Worm (Caenorhabditis elegans) whole organism, L2 larva: Measurements from ENCODE around the gene W06G6.10.

ENCODE experiments used
- C34F6.9 ChIP-seq: fragments of 150-350 bp; optimal IDR thresholded peaks from 2 replicates; lab custom pipeline; 2014; ENCODE audit warnings: missing biosample characterization, missing genetic modification characterization
- F13H6.1 ChIP-seq: sonication (generic microtip); optimal IDR thresholded peaks from 2 replicates; lab custom pipeline; 2016; ENCODE audit warnings: missing genetic modification characterization, missing compliant biosample characterization
- R02D3.7 ChIP-seq: fragments of 150-350 bp; optimal IDR thresholded peaks from 2 replicates; lab custom pipeline; 2014; ENCODE audit warnings: missing biosample characterization, missing genetic modification characterization
- Y55F3AM.14 ChIP-seq: fragments of 200-800 bp; sonication (Bioruptor generic); optimal IDR thresholded peaks from 2 replicates; lab custom pipeline; 2018; ENCODE audit warnings: mild to moderate bottlenecking, missing genetic modification characterization, missing compliant biosample characterization
- ZK546.5 ChIP-seq: sonication (generic microtip); optimal IDR thresholded peaks from 2 replicates; lab custom pipeline; 2017; ENCODE audit warnings: missing biosample characterization, missing genetic modification characterization
- ama-1 ChIP-seq: fragments of 150-350 bp; optimal IDR thresholded peaks from 2 replicates; lab custom pipeline; 2018; ENCODE audit warnings: inconsistent platforms
- blmp-1 ChIP-seq: sonication (generic microtip); optimal IDR thresholded peaks from 2 replicates; lab custom pipeline; 2017; ENCODE audit warnings: missing genetic modification characterization, mild to moderate bottlenecking, missing compliant biosample characterization, antibody characterized with exemption, moderate library complexity; ENCODE audit not compliant: insufficient read depth
- ceh-16 ChIP-seq: fragments of 150-350 bp; optimal IDR thresholded peaks from 2 replicates; lab custom pipeline; 2014; ENCODE audit warnings: missing biosample characterization, missing genetic modification characterization
- crh-2 ChIP-seq: sonication (generic microtip); optimal IDR thresholded peaks from 2 replicates; lab custom pipeline; 2017; ENCODE audit warnings: missing biosample characterization, missing genetic modification characterization
- egl-27 ChIP-seq: sonication (generic microtip); optimal IDR thresholded peaks from 3 replicates; lab custom pipeline; 2017; ENCODE audit warnings: missing biosample characterization, missing genetic modification reagents, missing genetic modification characterization
- elt-1 ChIP-seq: fragments of 150-350 bp; optimal IDR thresholded peaks from 2 replicates; lab custom pipeline; 2014; ENCODE audit warnings: missing biosample characterization, missing genetic modification characterization
- fos-1 ChIP-seq: fragments of 150-350 bp; optimal IDR thresholded peaks from 2 replicates; lab custom pipeline; 2014; ENCODE audit warnings: missing biosample characterization, missing genetic modification characterization
- gmeb-1 ChIP-seq: fragments of 150-350 bp; optimal IDR thresholded peaks from 2 replicates; lab custom pipeline; 2014; ENCODE audit warnings: missing biosample characterization, missing genetic modification characterization
- lin-11 ChIP-seq: fragments of 150-350 bp; sonication (generic microtip); optimal IDR thresholded peaks from 2 replicates; lab custom pipeline; 2014; ENCODE audit warnings: missing biosample characterization, missing genetic modification characterization, inconsistent platforms, mixed read lengths
- lin-13 ChIP-seq: fragments of 150-350 bp; optimal IDR thresholded peaks from 2 replicates; lab custom pipeline; 2014; ENCODE audit warnings: missing biosample characterization, missing genetic modification reagents, missing genetic modification characterization
- lin-39 ChIP-seq: fragments of 150-350 bp; optimal IDR thresholded peaks from 2 replicates; lab custom pipeline; 2014; ENCODE audit warnings: missing biosample characterization, missing genetic modification reagents, missing genetic modification characterization
- mab-5 ChIP-seq: fragments of 150-350 bp; optimal IDR thresholded peaks from 2 replicates; lab custom pipeline; 2014; ENCODE audit warnings: missing biosample characterization, missing genetic modification characterization
- mdl-1 ChIP-seq, 2 experiments: fragments of 150-350 bp in 1 of 2; sonication (generic microtip) in 1 of 2; optimal IDR thresholded peaks; 2 replicates each; lab custom pipeline; 2017; ENCODE audit warnings: missing biosample characterization in 2 of 2, missing genetic modification characterization in 2 of 2
- nhr-10 ChIP-seq: sonication (generic microtip); optimal IDR thresholded peaks from 2 replicates; lab custom pipeline; 2017; ENCODE audit warnings: missing biosample characterization, missing genetic modification characterization
- nhr-12 ChIP-seq: fragments of 150-350 bp; optimal IDR thresholded peaks from 2 replicates; lab custom pipeline; 2014; ENCODE audit warnings: missing biosample characterization, missing genetic modification characterization
- nhr-129 ChIP-seq: fragments of 150-350 bp; optimal IDR thresholded peaks from 2 replicates; lab custom pipeline; 2014; ENCODE audit warnings: missing biosample characterization, missing genetic modification characterization
- nhr-21 ChIP-seq: fragments of 150-350 bp; optimal IDR thresholded peaks from 2 replicates; lab custom pipeline; 2014; ENCODE audit warnings: missing biosample characterization, missing genetic modification characterization
- nhr-23 ChIP-seq: fragments of 150-350 bp; optimal IDR thresholded peaks from 2 replicates; lab custom pipeline; 2014; ENCODE audit warnings: missing biosample characterization, missing genetic modification reagents, missing genetic modification characterization
- nhr-237 ChIP-seq: fragments of 150-350 bp; optimal IDR thresholded peaks from 2 replicates; lab custom pipeline; 2014; ENCODE audit warnings: missing biosample characterization, missing genetic modification characterization
- nhr-25 ChIP-seq: fragments of 150-350 bp; sonication (generic microtip); optimal IDR thresholded peaks from 3 replicates; lab custom pipeline; 2014; ENCODE audit warnings: missing biosample characterization, missing genetic modification characterization
- nhr-6 ChIP-seq: fragments of 150-350 bp; optimal IDR thresholded peaks from 2 replicates; lab custom pipeline; 2014; ENCODE audit warnings: missing biosample characterization, missing genetic modification characterization
- peb-1 ChIP-seq: fragments of 150-350 bp; optimal IDR thresholded peaks from 2 replicates; lab custom pipeline; 2014; ENCODE audit warnings: missing biosample characterization, missing genetic modification characterization
- sma-3 ChIP-seq: sonication (generic microtip); optimal IDR thresholded peaks from 2 replicates; lab custom pipeline; 2016; ENCODE audit warnings: missing genetic modification reagents, missing genetic modification characterization, missing compliant biosample characterization
- sma-9 ChIP-seq, 2 experiments: fragments of 150-350 bp in 1 of 2; sonication (generic microtip) in 1 of 2; optimal IDR thresholded peaks; 2 replicates each; lab custom pipeline; 2014 to 2016; ENCODE audit warnings: missing genetic modification characterization in 2 of 2, mild to moderate bottlenecking in 1 of 2, missing biosample characterization in 1 of 2, missing compliant biosample characterization in 1 of 2, missing genetic modification reagents in 1 of 2, moderate library complexity in 1 of 2
- snpc-4 ChIP-seq: fragments of 150-350 bp; optimal IDR thresholded peaks from 2 replicates; lab custom pipeline; 2014; ENCODE audit warnings: missing biosample characterization, missing genetic modification characterization
- unc-39 ChIP-seq: fragments of 150-350 bp; optimal IDR thresholded peaks from 2 replicates; lab custom pipeline; 2014; ENCODE audit warnings: missing biosample characterization, missing genetic modification characterization
- unc-55 ChIP-seq: fragments of 150-350 bp; sonication (generic microtip); optimal IDR thresholded peaks from 3 replicates; lab custom pipeline; 2014; ENCODE audit warnings: missing biosample characterization, missing genetic modification reagents, missing genetic modification characterization
- unc-62 ChIP-seq: fragments of 150-350 bp; optimal IDR thresholded peaks from 2 replicates; lab custom pipeline; 2014; ENCODE audit warnings: missing biosample characterization, missing genetic modification reagents, missing genetic modification characterization
- ztf-4 ChIP-seq: fragments of 150-350 bp; optimal IDR thresholded peaks from 2 replicates; lab custom pipeline; 2014; ENCODE audit warnings: missing biosample characterization, missing genetic modification characterization

W06G6.10 gene

ce11 chrV:16685725-16686124, 38.7 kb upstream of the W06G6.10 start, which contains the start of gene srw-43:
TSS of gene srw-43 (plus strand) at chrV:16686025.
- TF ChIP-seq peb-1 (tag; lab: Kevin White, UChicago) (no peak), ztf-4 (tag; lab: Kevin White, UChicago) (no peak), unc-39 (no peak), fos-1 (no peak), nhr-129 (tag; lab: Kevin White, UChicago) (no peak), lin-11 (tag; lab: Kevin White, UChicago) (no peak), lin-13 (no peak), sma-9 (GFP tag; optimal IDR thresholded peaks at IDR 0.05; lab: Kevin White, UChicago) (no peak), sma-9 (tag; optimal IDR thresholded peaks at IDR 0.05; lab: Kevin White, UChicago) (no peak), mdl-1 (tag; optimal IDR thresholded peaks at IDR 0.05; lab: Kevin White, UChicago) (no peak), nhr-10 (no peak), nhr-237 (no peak), ama-1 (lab: Kevin White, UChicago) (no peak), crh-2 (tag; lab: Kevin White, UChicago) (no peak)

- TF ChIP-seq sma-3 (GFP tag; lab: Kevin White, UChicago) = no peak
- TF ChIP-seq gmeb-1 = no peak
- TF ChIP-seq nhr-21 (tag; lab: Kevin White, UChicago) = no peak
- no peak for TF ChIP-seq C34F6.9 (tag; lab: Kevin White, UChicago)
- TF ChIP-seq elt-1 (tag; lab: Kevin White, UChicago) = no peak
- TF ChIP-seq blmp-1 (tag; lab: Kevin White, UChicago) = no peak
- TF ChIP-seq sma-9 (GFP tag; optimal IDR thresholded peaks at IDR 0.05; lab: Kevin White, UChicago) = no peak
- no peak for TF ChIP-seq sma-9 (tag; optimal IDR thresholded peaks at IDR 0.05; lab: Kevin White, UChicago)
- TF ChIP-seq nhr-12 (tag; lab: Kevin White, UChicago) = no peak
Observed at ce11 chrV:16683359-16683758, 36.4 kb upstream of the W06G6.10 start.

- TF ChIP-seq nhr-6 (tag; lab: Kevin White, UChicago) = no peak
- no peak for TF ChIP-seq gmeb-1
- no peak for TF ChIP-seq F13H6.1 (tag; lab: Kevin White, UChicago)
- TF ChIP-seq elt-1 (tag; lab: Kevin White, UChicago) = no peak
- no peak for TF ChIP-seq unc-55 (GFP tag; lab: Kevin White, UChicago)
- TF ChIP-seq R02D3.7 (tag; lab: Kevin White, UChicago) = no peak
- TF ChIP-seq crh-2 (tag; lab: Kevin White, UChicago) = no peak
- no peak for TF ChIP-seq egl-27 (tag; lab: Kevin White, UChicago)
- no peak for TF ChIP-seq ceh-16 (tag; lab: Kevin White, UChicago)
- no peak for TF ChIP-seq nhr-25 (tag; lab: Kevin White, UChicago)
- TF ChIP-seq Y55F3AM.14 = no peak
- no peak for TF ChIP-seq snpc-4 (tag; lab: Kevin White, UChicago)
- no peak for TF ChIP-seq unc-62 (GFP tag; lab: Kevin White, UChicago)
- TF ChIP-seq, all 48 proteins: peak for 0
Observed at ce11 chrV:16682886-16683285, 35.9 kb upstream of the W06G6.10 start, which contains the start of gene srw-36. TSS of gene srw-36 (plus strand) at chrV:16683186.

- TF ChIP-seq R02D3.7 (tag; lab: Kevin White, UChicago) = no peak
- no peak for TF ChIP-seq ztf-4 (tag; lab: Kevin White, UChicago)
- no peak for TF ChIP-seq nhr-23 (tag; lab: Kevin White, UChicago)
- TF ChIP-seq egl-27 (tag; lab: Kevin White, UChicago) = no peak
- TF ChIP-seq gmeb-1 = no peak
- no peak for TF ChIP-seq sma-9 (GFP tag; optimal IDR thresholded peaks at IDR 0.05; lab: Kevin White, UChicago)
- TF ChIP-seq sma-9 (tag; optimal IDR thresholded peaks at IDR 0.05; lab: Kevin White, UChicago) = no peak
Observed at ce11 chrV:16679981-16680380, 33.0 kb upstream of the W06G6.10 start, which contains the start of gene srw-44. TSS of gene srw-44 (plus strand) at chrV:16680281.

ce11 chrV:16679237-16679636, 32.2 kb upstream of the W06G6.10 start, which contains the start of gene srz-103:
TSS of gene srz-103 (minus strand) at chrV:16679337.
- TF ChIP-seq mab-5 (no peak), ZK546.5 (no peak), gmeb-1 (no peak), F13H6.1 (tag; lab: Kevin White, UChicago) (no peak), nhr-25 (tag; lab: Kevin White, UChicago) (no peak), peb-1 (tag; lab: Kevin White, UChicago) (no peak), lin-39 (tag; lab: Kevin White, UChicago) (no peak), Y55F3AM.14 (no peak), ama-1 (lab: Kevin White, UChicago) (no peak), nhr-12 (tag; lab: Kevin White, UChicago) (no peak)
